Fruit fly (Drosophila melanogaster): ENCODE results near the gene Drsl6.

The Drsl6 gene

dm6 chr3L:3382489-3382879 is 46.3 kb upstream of the Drsl6 start (continued):
- TF ChIP-seq Chrac-16 (GFP tag; optimal IDR thresholded peaks at IDR 0.05): peak; percentile 81
- no peak for TF ChIP-seq cg (GFP tag; optimal IDR thresholded peaks at IDR 0.05)
- peak; percentile 81 for TF ChIP-seq HHEX (GFP tag; optimal IDR thresholded peaks at IDR 0.05)
- peak; percentile 77 for TF ChIP-seq klu (GFP tag; IDR thresholded peaks at IDR 0.05)
- peak; percentile 70 for TF ChIP-seq CG3407 (GFP tag; optimal IDR thresholded peaks at IDR 0.05)
- no peak for TF ChIP-seq tll (GFP tag; optimal IDR thresholded peaks at IDR 0.05)
- TF ChIP-seq CG10979 (tag; optimal IDR thresholded peaks at IDR 0.05): peak; percentile 92
- TF ChIP-seq Myb (GFP tag; optimal IDR thresholded peaks at IDR 0.05): peak; percentile 40
- TF ChIP-seq twi (tag; optimal IDR thresholded peaks at IDR 0.05): peak; percentile 71
- no peak for TF ChIP-seq pita (GFP tag; optimal IDR thresholded peaks at IDR 0.05)
- peak; percentile 94 for TF ChIP-seq gem (tag; optimal IDR thresholded peaks at IDR 0.05)
- peak; percentile 84 for TF ChIP-seq Dip3 (GFP tag; optimal IDR thresholded peaks at IDR 0.05)
- peak; percentile 76 for TF ChIP-seq seq (GFP tag; IDR thresholded peaks at IDR 0.05)
- peak; percentile 80 for TF ChIP-seq Atf6 (GFP tag; IDR thresholded peaks at IDR 0.05)
- peak; percentile 68 for TF ChIP-seq schlank (tag; optimal IDR thresholded peaks at IDR 0.05)
- peak; percentile 65 for TF ChIP-seq jing (GFP tag; optimal IDR thresholded peaks at IDR 0.05)
- peak; percentile 64 for TF ChIP-seq ewg (GFP tag; optimal IDR thresholded peaks at IDR 0.05)
- TF ChIP-seq org-1 (GFP tag; optimal IDR thresholded peaks at IDR 0.05): peak; percentile 79
- peak; percentile 74 for TF ChIP-seq cwo (GFP tag; optimal IDR thresholded peaks at IDR 0.05)
- TF ChIP-seq nom (GFP tag; optimal IDR thresholded peaks at IDR 0.05): peak; percentile 0
- no peak for TF ChIP-seq toy (GFP tag; IDR thresholded peaks at IDR 0.05)
- peak; percentile 88 for TF ChIP-seq sd (tag; optimal IDR thresholded peaks at IDR 0.05)
- TF ChIP-seq aop (GFP tag; IDR thresholded peaks at IDR 0.05): no peak
- peak; percentile 71 for TF ChIP-seq CG5245 (GFP tag; optimal IDR thresholded peaks at IDR 0.05)
- TF ChIP-seq C15 (GFP tag; IDR thresholded peaks at IDR 0.05): peak; percentile 78; the same call in 2 of the 3 replicates
- peak; percentile 76 for TF ChIP-seq CG6254 (GFP tag; optimal IDR thresholded peaks at IDR 0.05)
- TF ChIP-seq CG9609 (GFP tag; optimal IDR thresholded peaks at IDR 0.05): peak; percentile 62
- TF ChIP-seq pros (GFP tag; optimal IDR thresholded peaks at IDR 0.05): no peak
- no peak for TF ChIP-seq nerfin-2 (GFP tag; IDR thresholded peaks at IDR 0.05; ENCODE audit: partially characterized antibody)
- peak; percentile 83 for TF ChIP-seq sens-2 (GFP tag; IDR thresholded peaks at IDR 0.05)
- TF ChIP-seq Deaf1 (tag; optimal IDR thresholded peaks at IDR 0.05): peak; percentile 65
- TF ChIP-seq D (optimal IDR thresholded peaks at IDR 0.05): no peak
- peak; percentile 79 for TF ChIP-seq D (GFP tag; optimal IDR thresholded peaks at IDR 0.05)
- peak; percentile 73 for TF ChIP-seq CG9817 (tag; optimal IDR thresholded peaks at IDR 0.05)
- TF ChIP-seq CG6791 (GFP tag; IDR thresholded peaks at IDR 0.05; ENCODE audit: partially characterized antibody): no peak
- TF ChIP-seq Lhr (GFP tag; optimal IDR thresholded peaks at IDR 0.05): peak; percentile 52
- no peak for TF ChIP-seq Opbp (GFP tag; IDR thresholded peaks at IDR 0.05; ENCODE audit: partially characterized antibody)
- TF ChIP-seq CG11093 (GFP tag; IDR thresholded peaks at IDR 0.05): peak; percentile 66; the same call in 2 of the 3 replicates
- peak; percentile 64 for TF ChIP-seq CG17612 (GFP tag; IDR thresholded peaks at IDR 0.05)
- peak; percentile 70 for TF ChIP-seq CG7271 (tag; optimal IDR thresholded peaks at IDR 0.05)
- TF ChIP-seq CG17361 (GFP tag; IDR thresholded peaks at IDR 0.05): peak; percentile 81
- no peak for TF ChIP-seq da (GFP tag; optimal IDR thresholded peaks at IDR 0.05)
- TF ChIP-seq ac (GFP tag; optimal IDR thresholded peaks at IDR 0.05): peak; percentile 45
- TF ChIP-seq jigr1 (GFP tag; IDR thresholded peaks at IDR 0.05): no peak
- TF ChIP-seq CG8359 (GFP tag; optimal IDR thresholded peaks at IDR 0.05; ENCODE audit: borderline replicate concordance): peak; percentile 76
- peak; percentile 83 for TF ChIP-seq pho (GFP tag; optimal IDR thresholded peaks at IDR 0.05)
- peak; percentile 79 for TF ChIP-seq CG14050 (GFP tag; IDR thresholded peaks at IDR 0.05)
- peak; percentile 70 for TF ChIP-seq CG33213 (GFP tag; optimal IDR thresholded peaks at IDR 0.05)
- TF ChIP-seq CG9876 (GFP tag; optimal IDR thresholded peaks at IDR 0.05): peak; percentile 35
- 0 out of 2 replicates have a peak, but pooled peaks have one; percentile 21 for TF ChIP-seq GATAe (GFP tag; conservative IDR thresholded peaks at IDR 0.05)

All from whole organism, embryonic.